Fruit fly (Drosophila melanogaster) whole organism, adult: ENCODE data around the gene CG3638.

Experiments
- CG11617 ChIP-seq: fragments of 200-800 bp; sonication (Bioruptor generic); optimal IDR thresholded peaks from 2 replicates; lab custom pipeline; 2017; ENCODE audit warnings: mild to moderate bottlenecking, missing biosample characterization, missing genetic modification reagents, missing genetic modification characterization
- CG12768 ChIP-seq: fragments of 200-800 bp; sonication (Bioruptor generic); optimal IDR thresholded peaks from 2 replicates; lab custom pipeline; 2017; ENCODE audit warnings: missing biosample characterization, missing genetic modification characterization, mild to moderate bottlenecking, moderate library complexity, missing genetic modification reagents
- CG14711 ChIP-seq: fragments of 200-800 bp; sonication (Bioruptor generic); optimal IDR thresholded peaks from 2 replicates; lab custom pipeline; 2018; ENCODE audit warnings: missing biosample characterization, mild to moderate bottlenecking, missing genetic modification characterization, moderate library complexity
- CG1620 ChIP-seq: fragments of 200-800 bp; sonication (Bioruptor generic); optimal IDR thresholded peaks from 2 replicates; lab custom pipeline; 2016; ENCODE audit warnings: missing biosample characterization, missing genetic modification characterization
- CG33017 ChIP-seq: fragments of 200-800 bp; sonication (Bioruptor generic); optimal IDR thresholded peaks from 2 replicates; lab custom pipeline; 2018; ENCODE audit warnings: missing biosample characterization, mild to moderate bottlenecking, missing genetic modification characterization, moderate library complexity
- CG5204 ChIP-seq: fragments of 200-800 bp; sonication (Bioruptor generic); optimal IDR thresholded peaks from 2 replicates; lab custom pipeline; 2016; ENCODE audit warnings: missing biosample characterization, missing genetic modification characterization
- CG7045 ChIP-seq: fragments of 200-800 bp; sonication (Bioruptor generic); optimal IDR thresholded peaks from 2 replicates; lab custom pipeline; 2017; ENCODE audit warnings: missing biosample characterization, mild to moderate bottlenecking, missing genetic modification characterization
- CG7101 ChIP-seq: fragments of 200-800 bp; sonication (Bioruptor generic); optimal IDR thresholded peaks from 2 replicates; lab custom pipeline; 2018; ENCODE audit warnings: missing biosample characterization, mild to moderate bottlenecking, missing genetic modification characterization, moderate library complexity
- Clk ChIP-seq: fragments of 200-800 bp; sonication (Bioruptor generic); optimal IDR thresholded peaks from 2 replicates; lab custom pipeline; 2017; ENCODE audit warnings: missing biosample characterization, missing genetic modification characterization
- Crg-1 ChIP-seq: fragments of 200-800 bp; sonication (Bioruptor generic); optimal IDR thresholded peaks from 2 replicates; lab custom pipeline; 2016; ENCODE audit warnings: missing biosample characterization, missing genetic modification characterization
- Hr96 ChIP-seq: fragments of 200-800 bp; sonication (Bioruptor generic); optimal IDR thresholded peaks from 2 replicates; lab custom pipeline; 2016; ENCODE audit warnings: missing biosample characterization, missing genetic modification characterization
- Mnt ChIP-seq: fragments of 200-800 bp; sonication (Bioruptor generic); optimal IDR thresholded peaks from 2 replicates; lab custom pipeline; 2016; ENCODE audit warnings: missing biosample characterization, mild to moderate bottlenecking, missing genetic modification characterization
- bab1 ChIP-seq: fragments of 200-800 bp; sonication (Bioruptor generic); optimal IDR thresholded peaks from 3 replicates; lab custom pipeline; 2019; ENCODE audit warnings: missing biosample characterization, mild to moderate bottlenecking, missing genetic modification characterization, moderate library complexity
- cic ChIP-seq: fragments of 200-800 bp; sonication (Bioruptor generic); optimal IDR thresholded peaks from 2 replicates; lab custom pipeline; 2017; ENCODE audit warnings: missing biosample characterization, mild to moderate bottlenecking, missing genetic modification characterization, moderate library complexity
- cnc ChIP-seq, 2 experiments: fragments of >200 bp; optimal IDR thresholded peaks; 2 replicates each; lab custom pipeline; 2017
- kay ChIP-seq: fragments of 200-800 bp; sonication (Bioruptor generic); peaks from one replicate; lab custom pipeline; 2016; ENCODE audit warnings: missing biosample characterization, missing genetic modification characterization, borderline replicate concordance
- ovo ChIP-seq: fragments of 200-800 bp; sonication (Bioruptor generic); optimal IDR thresholded peaks from 2 replicates; lab custom pipeline; 2016; ENCODE audit warnings: missing biosample characterization, missing genetic modification characterization
- pad ChIP-seq: fragments of 200-800 bp; sonication (Bioruptor generic); optimal IDR thresholded peaks from 3 replicates; lab custom pipeline; 2017; ENCODE audit warnings: missing biosample characterization, missing genetic modification characterization, mild to moderate bottlenecking, moderate library complexity, missing genetic modification reagents
- tj ChIP-seq: fragments of 200-800 bp; sonication (Bioruptor generic); optimal IDR thresholded peaks from 3 replicates; lab custom pipeline; 2017; ENCODE audit warnings: missing biosample characterization, mild to moderate bottlenecking, missing genetic modification characterization, moderate library complexity
- toe ChIP-seq: fragments of 200-800 bp; sonication (Bioruptor generic); optimal IDR thresholded peaks from 2 replicates; lab custom pipeline; 2016; ENCODE audit warnings: missing biosample characterization, missing genetic modification characterization

CG3638 gene

DNA sequence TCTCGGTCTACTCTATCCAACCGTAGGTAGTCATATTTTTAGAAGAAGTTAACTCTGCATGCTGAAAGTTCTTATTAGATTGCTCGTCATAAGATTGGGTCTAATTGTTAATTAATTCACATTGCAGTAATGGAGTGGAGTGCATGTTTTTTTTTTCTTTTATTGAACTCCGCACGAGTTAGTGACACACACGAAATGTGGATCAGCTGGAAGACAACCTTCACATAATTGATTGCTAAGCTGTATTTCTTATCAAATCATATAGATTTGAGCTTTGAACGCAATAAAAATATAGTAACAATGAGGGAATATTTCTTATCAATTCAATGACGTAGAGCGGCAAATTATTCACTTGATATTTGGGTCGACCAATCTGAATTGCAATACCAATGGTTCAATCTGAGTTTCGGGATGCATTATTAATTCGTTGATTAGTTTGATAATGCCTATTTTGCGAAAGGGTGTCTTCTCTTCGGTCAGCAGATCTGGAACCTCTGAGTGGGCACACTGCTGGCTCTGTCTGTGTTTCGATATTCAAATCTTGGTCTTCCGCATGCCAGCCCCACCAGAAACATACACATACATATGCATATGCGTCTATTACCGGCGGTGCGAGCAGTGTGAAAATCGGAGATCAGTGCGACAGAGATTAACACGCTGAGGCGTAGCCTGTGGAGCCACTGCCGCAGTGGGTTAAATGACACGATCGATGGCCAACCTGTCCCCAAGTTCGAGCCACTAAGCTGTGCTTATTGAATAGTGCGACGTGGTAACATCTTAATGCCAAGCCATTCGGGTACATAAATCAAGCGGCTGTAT is 42.5 kb upstream of the CG3638 start:
- no peak for TF ChIP-seq bab1
- no peak for TF ChIP-seq ovo
- TF ChIP-seq toe (GFP tag; lab: Kevin White, UChicago) = no peak
- TF ChIP-seq Clk (GFP tag; lab: Kevin White, UChicago) = no peak
- TF ChIP-seq CG5204 (GFP tag; lab: Kevin White, UChicago) = no peak

- TF ChIP-seq kay (GFP tag; lab: Kevin White, UChicago) (peak; percentile 44), Mnt (no peak)
Measured at dm6 chrX:1277528-1277883, 41.0 kb upstream of the CG3638 start.

DNA sequence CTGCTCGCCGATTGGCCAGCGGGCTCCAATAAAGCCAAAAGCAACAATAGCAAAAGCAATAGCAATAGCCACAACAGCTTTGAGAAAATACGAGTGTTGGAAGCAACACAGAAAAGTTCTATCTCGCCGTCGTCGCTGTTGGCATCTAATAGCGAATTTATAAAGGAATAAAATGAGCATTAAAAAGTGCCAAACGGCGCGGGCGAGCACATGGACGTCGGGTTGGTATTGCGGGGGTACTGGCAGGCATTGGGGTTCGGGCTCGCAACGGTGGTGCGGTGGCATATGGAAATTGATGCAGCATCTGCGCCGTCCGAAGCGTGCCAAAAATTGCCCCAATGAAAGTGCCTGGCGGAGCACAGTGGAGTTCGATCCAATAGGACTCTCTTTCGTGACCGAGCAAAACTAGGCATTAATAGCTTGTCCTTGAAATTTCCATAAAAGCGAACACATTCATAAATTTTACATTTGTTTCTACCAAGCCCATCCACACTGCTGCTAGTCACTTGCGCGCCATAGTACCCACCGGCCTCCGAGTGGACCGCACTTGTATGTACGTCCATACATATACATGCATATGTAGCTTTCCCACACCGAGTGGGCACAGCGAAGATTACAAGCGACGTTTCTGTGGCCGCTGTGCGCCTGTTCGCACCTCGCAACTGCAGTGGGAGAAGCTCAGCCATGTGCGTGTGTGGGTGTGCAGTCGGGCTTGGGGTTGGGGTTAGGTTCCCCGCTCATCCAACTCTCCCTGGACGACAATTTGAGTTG is 40.5 kb upstream of the CG3638 start:
- TF ChIP-seq CG5204 (GFP tag; lab: Kevin White, UChicago) (peak; percentile 64), CG12768 (peak; percentile 81), toe (GFP tag; lab: Kevin White, UChicago) (peak; percentile 33), Mnt (peak; percentile 65), cnc (optimal IDR thresholded peaks at IDR 0.05; lab: Kevin White, UChicago) (no peak), kay (GFP tag; lab: Kevin White, UChicago) (peak; percentile 25), Clk (GFP tag; lab: Kevin White, UChicago) (peak; percentile 71), pad (peak; percentile 66), Hr96 (GFP tag; lab: Kevin White, UChicago) (peak; percentile 89), CG7045 (peak; percentile 84), CG11617 (peak; percentile 83), bab1 (no peak), Crg-1 (peak; percentile 34), CG7101 (tag; lab: Kevin White, UChicago) (peak; percentile 87), CG33017 (tag; lab: Kevin White, UChicago) (peak; percentile 75), ovo (peak; percentile 49), tj (GFP tag; lab: Kevin White, UChicago) (peak; percentile 68), cic (GFP tag; lab: Kevin White, UChicago) (peak; percentile 46), CG14711 (peak; percentile 81), CG1620 (GFP tag; lab: Kevin White, UChicago) (peak; percentile 50)

dm6 chrX:1276047-1276756 is 39.7 kb upstream of the CG3638 start:
- TF ChIP-seq Crg-1 (no peak), pad (peak; percentile 90), CG5204 (GFP tag; lab: Kevin White, UChicago) (no peak), ovo (peak; percentile 90), toe (GFP tag; lab: Kevin White, UChicago) (no peak)

- TF ChIP-seq bab1 = peak; percentile 68
- peak; percentile 77 for TF ChIP-seq tj (GFP tag; lab: Kevin White, UChicago)
- TF ChIP-seq pad = peak; percentile 90
- TF ChIP-seq CG14711 = peak; percentile 95
- peak; percentile 66 for TF ChIP-seq ovo
- peak; percentile 97 for TF ChIP-seq CG11617
- peak; percentile 91 for TF ChIP-seq toe (GFP tag; lab: Kevin White, UChicago)
- peak; percentile 98 for TF ChIP-seq Hr96 (GFP tag; lab: Kevin White, UChicago)
- TF ChIP-seq Crg-1 = peak; percentile 94
- peak; percentile 96 for TF ChIP-seq CG12768
- peak; percentile 41 for TF ChIP-seq cic (GFP tag; lab: Kevin White, UChicago)
- TF ChIP-seq CG7045 = peak; percentile 96
- no peak for TF ChIP-seq cnc (optimal IDR thresholded peaks at IDR 0.05; lab: Kevin White, UChicago)
- TF ChIP-seq CG7101 (tag; lab: Kevin White, UChicago) = peak; percentile 98
- peak; percentile 95 for TF ChIP-seq CG5204 (GFP tag; lab: Kevin White, UChicago)
- peak; percentile 93 for TF ChIP-seq Clk (GFP tag; lab: Kevin White, UChicago)
- peak; percentile 95 for TF ChIP-seq CG33017 (tag; lab: Kevin White, UChicago)
- no peak for TF ChIP-seq kay (GFP tag; lab: Kevin White, UChicago)
- TF ChIP-seq CG1620 (GFP tag; lab: Kevin White, UChicago) = peak; percentile 85
- peak; percentile 72 for TF ChIP-seq Mnt
Measured at dm6 chrX:1275018-1275820, 38.7 kb upstream of the CG3638 start, which contains the start of gene Atf3. Atf3 (minus strand) TSS chrX:1275284.

DNA sequence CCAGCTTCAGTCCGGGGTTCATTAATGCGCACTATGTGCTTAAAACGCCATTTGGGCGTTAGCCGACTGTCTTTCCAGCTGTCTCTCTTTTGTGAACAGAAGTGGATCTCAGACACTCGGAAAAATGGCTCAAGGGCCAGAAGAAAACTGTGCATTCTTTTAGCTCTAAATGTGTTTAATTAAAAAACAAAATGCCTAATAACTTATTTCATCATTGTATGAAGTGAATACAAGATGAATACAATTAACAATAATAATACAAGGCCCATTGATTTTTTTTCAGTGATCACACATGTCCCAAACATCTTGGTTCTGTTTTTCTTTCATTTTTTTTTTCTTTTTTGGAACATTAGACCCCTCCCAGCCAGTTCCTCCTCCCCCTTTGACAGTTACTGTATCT is 36.4 kb upstream of the CG3638 start:
- TF ChIP-seq cic (GFP tag; lab: Kevin White, UChicago) = no peak
- TF ChIP-seq kay (GFP tag; lab: Kevin White, UChicago) = no peak
- no peak for TF ChIP-seq CG1620 (GFP tag; lab: Kevin White, UChicago)
- TF ChIP-seq CG7045 = no peak
- no peak for TF ChIP-seq CG11617
- no peak for TF ChIP-seq cnc (optimal IDR thresholded peaks at IDR 0.05; lab: Kevin White, UChicago)
- TF ChIP-seq Mnt = no peak
- no peak for TF ChIP-seq ovo
- no peak for TF ChIP-seq tj (GFP tag; lab: Kevin White, UChicago)
- no peak for TF ChIP-seq CG7101 (tag; lab: Kevin White, UChicago)
- TF ChIP-seq Hr96 (GFP tag; lab: Kevin White, UChicago) = no peak
- TF ChIP-seq toe (GFP tag; lab: Kevin White, UChicago) = no peak
- TF ChIP-seq CG5204 (GFP tag; lab: Kevin White, UChicago) = no peak
- TF ChIP-seq CG33017 (tag; lab: Kevin White, UChicago) = no peak
- TF ChIP-seq CG12768 = no peak
- TF ChIP-seq Crg-1 = no peak
- TF ChIP-seq pad = no peak
- no peak for TF ChIP-seq bab1
- no peak for TF ChIP-seq Clk (GFP tag; lab: Kevin White, UChicago)
- TF ChIP-seq CG14711 = no peak
